Fruit fly (Drosophila melanogaster) whole organism, embryonic: ENCODE measurements around the gene Crg-1.

Source experiments
- Bteb2 ChIP-seq: fragments of 200-800 bp; sonication (Bioruptor generic); optimal IDR thresholded peaks from 2 replicates; lab custom pipeline; 2016; ENCODE audit warnings: missing biosample characterization, missing genetic modification characterization
- CG10321 ChIP-seq: fragments of 200-800 bp; sonication (Bioruptor generic); IDR thresholded peaks from 2 replicates; pipeline ENCODE4 v1.3.6; 2022; ENCODE audit warnings: missing biosample characterization, missing genetic modification characterization
- CG10543 ChIP-seq: fragments of 200-800 bp; sonication (Bioruptor generic); optimal IDR thresholded peaks from 3 replicates; lab custom pipeline; 2017; ENCODE audit warnings: missing biosample characterization, mild to moderate bottlenecking, missing genetic modification characterization, moderate library complexity
- CG10979 ChIP-seq: fragments of 200-800 bp; sonication (Bioruptor generic); optimal IDR thresholded peaks from 2 replicates; lab custom pipeline; 2018; ENCODE audit warnings: missing biosample characterization, mild to moderate bottlenecking, missing genetic modification characterization, moderate library complexity
- CG11093 ChIP-seq: fragments of 200-800 bp; sonication (Bioruptor generic); IDR thresholded peaks from 3 replicates; pipeline ENCODE4 v1.3.6; 2022; ENCODE audit warnings: missing biosample characterization, missing genetic modification characterization
- CG13287 ChIP-seq: fragments of 200-800 bp; sonication (Bioruptor generic); IDR thresholded peaks from 2 replicates; pipeline ENCODE4 v1.3.6; 2022; ENCODE audit warnings: missing biosample characterization, missing genetic modification characterization; ENCODE audit not compliant: partially characterized antibody
- CG13624 ChIP-seq: fragments of 200-800 bp; sonication (Bioruptor generic); optimal IDR thresholded peaks from 2 replicates; lab custom pipeline; 2016; ENCODE audit warnings: missing biosample characterization, missing genetic modification characterization
- CG15479 ChIP-seq: fragments of 200-800 bp; sonication (Bioruptor generic); optimal IDR thresholded peaks from 3 replicates; lab custom pipeline; 2019; ENCODE audit warnings: missing biosample characterization, mild to moderate bottlenecking, missing genetic modification characterization, moderate library complexity
- CG17361 ChIP-seq: fragments of 200-800 bp; sonication (Bioruptor generic); IDR thresholded peaks from 3 replicates; pipeline ENCODE4 v1.3.6; 2022; ENCODE audit warnings: missing biosample characterization, missing genetic modification characterization
- CG18262 ChIP-seq: fragments of 200-800 bp; optimal IDR thresholded peaks from 3 replicates; lab custom pipeline; 2019; ENCODE audit warnings: missing biosample characterization, mild to moderate bottlenecking, missing genetic modification characterization, moderate library complexity
- CG18476 ChIP-seq: fragments of 200-800 bp; sonication (Bioruptor generic); optimal IDR thresholded peaks from 2 replicates; lab custom pipeline; 2016; ENCODE audit warnings: missing biosample characterization, mild to moderate bottlenecking, missing genetic modification characterization
- CG18599 ChIP-seq: fragments of 200-800 bp; sonication (Bioruptor generic); optimal IDR thresholded peaks from 3 replicates; lab custom pipeline; 2017; ENCODE audit warnings: missing biosample characterization, missing genetic modification characterization, mild to moderate bottlenecking, moderate library complexity, missing genetic modification reagents
- CG2678 ChIP-seq: fragments of 200-800 bp; sonication (Bioruptor generic); optimal IDR thresholded peaks from 3 replicates; lab custom pipeline; 2019; ENCODE audit warnings: missing biosample characterization, mild to moderate bottlenecking, missing genetic modification characterization, moderate library complexity
- CG3407 ChIP-seq: fragments of 200-800 bp; sonication (Bioruptor generic); optimal IDR thresholded peaks from 2 replicates; lab custom pipeline; 2018; ENCODE audit warnings: missing biosample characterization, mild to moderate bottlenecking, missing genetic modification characterization
- CG3726 ChIP-seq: fragments of 200-800 bp; sonication (Bioruptor generic); IDR thresholded peaks from 3 replicates; pipeline ENCODE4, ENCODE4 v1.3.6; 2022; ENCODE audit warnings: missing biosample characterization, missing genetic modification characterization
- CG4360 ChIP-seq: fragments of 200-800 bp; sonication (Bioruptor generic); IDR thresholded peaks from 2 replicates; pipeline ENCODE4 v1.3.6; 2022; ENCODE audit warnings: missing biosample characterization, missing genetic modification characterization
- CG7928 ChIP-seq: fragments of 200-800 bp; sonication (Bioruptor generic); optimal IDR thresholded peaks from 2 replicates; lab custom pipeline; 2017; ENCODE audit warnings: missing biosample characterization, mild to moderate bottlenecking, missing genetic modification characterization
- CG8944 ChIP-seq: fragments of 200-800 bp; sonication (Bioruptor generic); optimal IDR thresholded peaks from 3 replicates; lab custom pipeline; 2016; ENCODE audit warnings: missing biosample characterization, missing genetic modification characterization
- CG9876 ChIP-seq: fragments of 200-800 bp; sonication (Bioruptor generic); optimal IDR thresholded peaks from 2 replicates; lab custom pipeline; 2016; ENCODE audit warnings: missing biosample characterization, missing genetic modification characterization
- Deaf1 ChIP-seq: fragments of 200-800 bp; optimal IDR thresholded peaks from 3 replicates; lab custom pipeline; 2019; ENCODE audit warnings: missing biosample characterization, mild to moderate bottlenecking, missing genetic modification characterization, moderate library complexity
- Dip2 ChIP-seq: fragments of 200-800 bp; sonication (Bioruptor generic); IDR thresholded peaks from 2 replicates; pipeline ENCODE4 v1.3.6; 2022; ENCODE audit warnings: missing biosample characterization, missing genetic modification characterization
- H15 ChIP-seq: fragments of 200-800 bp; sonication (Bioruptor generic); IDR thresholded peaks from 3 replicates; pipeline ENCODE4 v1.3.6; 2022; ENCODE audit warnings: missing biosample characterization, missing genetic modification characterization
- HLH3B ChIP-seq: fragments of 200-800 bp; sonication (Bioruptor generic); IDR thresholded peaks from 2 replicates; pipeline ENCODE4 v1.3.6; 2022; ENCODE audit warnings: missing biosample characterization, missing genetic modification characterization
- Hey ChIP-seq: fragments of 200-800 bp; sonication (Bioruptor generic); optimal IDR thresholded peaks from 3 replicates; lab custom pipeline; 2018; ENCODE audit warnings: missing biosample characterization, mild to moderate bottlenecking, missing genetic modification characterization
- Med ChIP-seq: fragments of 200-800 bp; sonication (Bioruptor generic); peaks from one replicate; lab custom pipeline; 2016; ENCODE audit warnings: missing biosample characterization, missing genetic modification characterization, mild to moderate bottlenecking, inconsistent platforms, moderate library complexity
- Nf-YA ChIP-seq: fragments of 200-800 bp; sonication (Bioruptor generic); IDR thresholded peaks from 2 replicates; pipeline ENCODE4 v1.3.6; 2022; ENCODE audit warnings: missing biosample characterization, missing genetic modification characterization
- abd-A ChIP-seq: fragments of 200-800 bp; sonication (Bioruptor generic); optimal IDR thresholded peaks from 3 replicates; lab custom pipeline; 2019; ENCODE audit warnings: missing biosample characterization, mild to moderate bottlenecking, missing genetic modification characterization, moderate library complexity
- ap ChIP-seq: fragments of 200-800 bp; sonication (Bioruptor generic); IDR thresholded peaks from 2 replicates; pipeline ENCODE4 v1.3.6; 2022; ENCODE audit warnings: missing biosample characterization, missing genetic modification characterization
- ash1 ChIP-seq: fragments of 200-800 bp; sonication (Bioruptor generic); optimal IDR thresholded peaks from 2 replicates; lab custom pipeline; 2018; ENCODE audit warnings: missing biosample characterization, mild to moderate bottlenecking, missing genetic modification characterization
- az2 ChIP-seq: fragments of 200-800 bp; sonication (Bioruptor generic); optimal IDR thresholded peaks from 3 replicates; lab custom pipeline; 2016; ENCODE audit warnings: missing biosample characterization, missing genetic modification characterization
- crol ChIP-seq: fragments of 200-800 bp; sonication (Bioruptor generic); IDR thresholded peaks from 2 replicates; pipeline ENCODE4 v1.3.6; 2022; ENCODE audit warnings: missing biosample characterization, missing genetic modification characterization
- danr ChIP-seq: fragments of 200-800 bp; sonication (Bioruptor generic); IDR thresholded peaks from 2 replicates; pipeline ENCODE4 v1.3.6; 2022; ENCODE audit warnings: missing biosample characterization, missing genetic modification characterization
- dati ChIP-seq: fragments of 200-800 bp; sonication (Bioruptor generic); IDR thresholded peaks from 2 replicates; pipeline ENCODE4 v1.3.6; 2022; ENCODE audit warnings: missing biosample characterization, missing genetic modification characterization
- dysf ChIP-seq: fragments of 200-800 bp; sonication (Bioruptor generic); IDR thresholded peaks from 3 replicates; pipeline ENCODE4 v1.3.6; 2022; ENCODE audit warnings: missing biosample characterization, missing genetic modification characterization
- lbe ChIP-seq: fragments of 200-800 bp; sonication (Bioruptor generic); optimal IDR thresholded peaks from 2 replicates; lab custom pipeline; 2016; ENCODE audit warnings: missing biosample characterization, mild to moderate bottlenecking, missing genetic modification characterization
- nmo ChIP-seq: fragments of 200-800 bp; sonication (Bioruptor generic); optimal IDR thresholded peaks from 2 replicates; lab custom pipeline; 2018; ENCODE audit warnings: missing biosample characterization, mild to moderate bottlenecking, missing genetic modification characterization, moderate library complexity
- row ChIP-seq: fragments of 200-800 bp; sonication (Bioruptor generic); IDR thresholded peaks from 3 replicates; pipeline ENCODE4 v1.3.6; 2022; ENCODE audit warnings: missing biosample characterization, missing genetic modification characterization
- sc ChIP-seq, 3 experiments: fragments of >200 bp in 2 of 3; fragments of 200-800 bp in 1 of 3; sonication (Bioruptor generic) in 1 of 3; optimal IDR thresholded peaks; 2 replicates in 2 of 3; 3 replicates in 1 of 3; lab custom pipeline; 2017; ENCODE audit warnings: mild to moderate bottlenecking in 1 of 3, missing biosample characterization in 1 of 3, missing genetic modification characterization in 1 of 3, missing genetic modification reagents in 1 of 3
- sens ChIP-seq: fragments of 200-800 bp; sonication (Bioruptor generic); peaks from one replicate; lab custom pipeline; 2016; ENCODE audit warnings: missing biosample characterization, missing genetic modification characterization
- stwl ChIP-seq: fragments of 200-800 bp; sonication (Bioruptor generic); optimal IDR thresholded peaks from 3 replicates; lab custom pipeline; 2018; ENCODE audit warnings: missing biosample characterization, mild to moderate bottlenecking, missing genetic modification characterization, moderate library complexity
- tup ChIP-seq: fragments of 200-800 bp; sonication (Bioruptor generic); optimal IDR thresholded peaks from 2 replicates; lab custom pipeline; 2016; ENCODE audit warnings: missing biosample characterization, mild to moderate bottlenecking, missing genetic modification characterization, moderate library complexity
- wek ChIP-seq: fragments of 200-800 bp; sonication (Bioruptor generic); optimal IDR thresholded peaks from 3 replicates; lab custom pipeline; 2018; ENCODE audit warnings: missing biosample characterization, mild to moderate bottlenecking, missing genetic modification characterization, moderate library complexity
- wor ChIP-seq: fragments of 200-800 bp; sonication (Bioruptor generic); IDR thresholded peaks from 2 replicates; pipeline ENCODE4 v1.3.6; 2022; ENCODE audit warnings: missing biosample characterization, missing genetic modification characterization
- z ChIP-seq: fragments of 200-800 bp; sonication (Bioruptor generic); IDR thresholded peaks from 3 replicates; pipeline ENCODE4 v1.3.6; 2022; ENCODE audit warnings: missing biosample characterization, missing genetic modification characterization

Gene Crg-1

DNA sequence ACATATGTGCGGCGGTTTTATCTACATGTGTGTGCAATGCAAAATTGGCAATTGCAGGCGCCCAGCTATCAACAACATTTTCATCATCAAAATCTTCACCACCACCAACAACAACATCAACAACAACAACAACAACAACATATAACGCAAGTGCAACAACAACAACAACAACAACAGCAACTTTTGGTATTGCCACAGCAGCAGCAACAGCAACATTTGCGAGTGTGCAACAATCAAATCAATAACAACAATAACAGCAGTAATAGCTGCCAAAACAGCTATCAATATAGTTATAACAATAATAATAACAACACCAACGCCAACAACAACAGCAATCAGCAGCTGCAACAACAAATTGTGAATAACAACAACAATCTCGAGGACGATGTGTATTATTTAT lies 30.6 kb upstream of the Crg-1 start:
- TF ChIP-seq sc (optimal IDR thresholded peaks at IDR 0.05; lab: Kevin White, UChicago), result no peak
- no peak for TF ChIP-seq sc (GFP tag; optimal IDR thresholded peaks at IDR 0.05; lab: Kevin White, UChicago)
- peak; percentile 66 for TF ChIP-seq CG4360 (GFP tag; lab: Robert Waterston, UW)

DNA sequence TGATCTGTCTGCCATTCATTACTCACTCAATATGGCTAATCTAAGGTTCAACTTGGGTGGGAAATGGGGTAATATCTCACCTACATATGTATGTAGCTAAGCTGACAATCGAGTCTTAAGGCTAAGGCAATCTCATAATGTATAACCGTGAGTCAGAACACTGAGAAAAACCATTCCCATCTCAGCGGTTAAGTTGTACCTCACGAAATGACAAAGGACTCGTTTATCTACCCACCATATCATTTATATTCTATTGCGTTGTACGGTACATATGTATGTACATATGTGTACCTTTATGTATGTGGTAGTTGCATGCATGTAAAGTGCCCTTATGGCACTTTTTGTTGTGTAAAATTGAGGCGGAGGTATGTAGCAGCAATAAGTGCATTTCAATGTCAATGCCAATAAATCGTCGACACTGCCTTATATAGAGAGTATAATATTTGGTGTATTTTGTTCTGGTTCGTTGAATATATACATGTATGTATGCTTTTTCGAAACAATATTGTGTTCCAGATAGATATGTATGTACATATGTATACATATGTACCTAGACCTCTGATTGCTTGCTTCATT lies 30.0 kb upstream of the Crg-1 start:
- no peak for TF ChIP-seq dati (GFP tag; lab: Robert Waterston, UW)
- peak; percentile 60 for TF ChIP-seq sens
- TF ChIP-seq CG2678 (tag; lab: Kevin White, UChicago), result no peak
- TF ChIP-seq Med (GFP tag; lab: Kevin White, UChicago), result peak; percentile 55
- no peak for TF ChIP-seq CG11093 (GFP tag; lab: Robert Waterston, UW)

DNA sequence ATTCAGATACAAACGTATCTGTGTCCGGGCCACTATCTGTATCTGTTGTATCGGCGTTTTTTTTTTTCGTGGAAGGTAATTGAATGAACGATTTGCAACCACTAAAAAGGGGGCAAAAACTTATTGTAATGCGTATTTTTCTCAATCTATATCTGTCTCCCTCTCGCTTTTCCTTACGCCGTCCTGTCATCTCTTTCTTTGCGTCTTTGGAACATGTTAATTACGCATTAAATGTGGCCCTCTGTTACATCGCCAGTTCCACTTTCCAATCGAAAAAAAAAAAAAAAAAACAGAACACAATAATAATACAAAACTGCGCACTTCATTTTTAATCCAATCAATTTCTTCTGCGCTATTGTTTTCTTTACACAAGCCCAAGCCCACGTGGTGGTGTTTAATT lies 28.8 kb upstream of the Crg-1 start:
- TF ChIP-seq CG18262 (tag; lab: Kevin White, UChicago) (no peak), dysf (no peak), CG3726 (no peak), CG10321 (GFP tag; lab: Robert Waterston, UW) (0 out of 2 replicates have a peak, but pooled peaks have one; percentile 53), ash1 (GFP tag; lab: Kevin White, UChicago) (no peak), CG10543 (GFP tag; lab: Kevin White, UChicago) (no peak), H15 (GFP tag; lab: Robert Waterston, UW) (no peak), CG7928 (GFP tag; lab: Kevin White, UChicago) (no peak), wek (no peak), tup (GFP tag; lab: Kevin White, UChicago) (no peak), CG13624 (GFP tag; lab: Kevin White, UChicago) (peak; percentile 67), CG18476 (GFP tag; lab: Kevin White, UChicago) (no peak)
- TF ChIP-seq, all 482 proteins: peak for 2

DNA sequence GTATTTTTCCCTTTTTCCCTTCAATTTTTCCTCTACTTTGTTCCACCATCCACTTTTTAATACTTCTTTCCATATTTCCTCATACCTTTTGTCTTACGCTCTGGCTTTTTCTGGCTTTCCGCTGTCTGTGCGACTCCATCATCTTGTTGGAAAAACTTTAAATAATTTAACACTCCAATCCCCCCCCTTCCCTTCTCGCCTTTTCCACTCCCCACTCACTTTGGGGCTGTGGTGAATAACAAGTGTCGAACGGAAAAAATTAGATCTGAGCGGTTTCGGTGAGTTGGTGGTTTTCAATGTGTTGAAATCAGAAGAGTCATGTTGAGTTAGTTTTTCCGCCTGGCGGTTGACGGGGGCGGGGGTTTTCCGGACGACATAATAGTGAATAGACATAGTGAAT lies 25.9 kb upstream of the Crg-1 start:
- TF ChIP-seq crol (GFP tag; lab: Robert Waterston, UW), result peak; percentile 63
- peak; percentile 67 for TF ChIP-seq abd-A (tag; lab: Kevin White, UChicago)
- TF ChIP-seq z (GFP tag; lab: Robert Waterston, UW), result peak; percentile 58; the same call in 1 of the 3 replicates
- no peak for TF ChIP-seq CG3407 (GFP tag; lab: Kevin White, UChicago)
- no peak for TF ChIP-seq ap
- no peak for TF ChIP-seq CG10321 (GFP tag; lab: Robert Waterston, UW)
- TF ChIP-seq nmo, result no peak
- TF ChIP-seq Deaf1, result peak; percentile 39
- no peak for TF ChIP-seq Hey (tag; lab: Kevin White, UChicago)

DNA sequence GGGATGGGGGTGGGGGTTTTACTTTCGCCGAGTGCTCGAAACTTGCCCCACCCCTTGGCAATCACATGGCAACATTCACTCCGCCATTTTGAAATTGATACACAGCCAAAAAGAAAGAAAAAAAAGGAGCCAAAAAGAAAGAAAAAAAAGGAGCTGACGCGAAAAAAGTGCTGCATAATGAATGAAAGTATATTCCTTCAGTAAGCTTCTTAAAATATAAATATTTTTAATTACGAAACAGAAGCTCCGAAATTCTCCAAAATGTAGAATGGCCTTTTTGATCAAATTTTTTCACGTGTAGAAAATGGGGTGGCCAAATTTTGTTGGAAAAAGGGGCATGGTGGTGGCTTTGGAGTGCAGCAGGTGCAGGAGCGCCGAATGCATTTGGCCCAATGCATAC lies 24.8 kb upstream of the Crg-1 start:
- TF ChIP-seq Bteb2 (GFP tag; lab: Kevin White, UChicago) (no peak), danr (GFP tag; lab: Robert Waterston, UW) (peak; percentile 16; the same call in 1 of the 2 replicates), CG13287 (no peak), wor (GFP tag; lab: Robert Waterston, UW) (0 out of 2 replicates have a peak, but pooled peaks have one; percentile 11), CG8944 (GFP tag; lab: Kevin White, UChicago) (no peak), CG9876 (GFP tag; lab: Kevin White, UChicago) (no peak), CG18599 (GFP tag; lab: Kevin White, UChicago) (peak; percentile 59), HLH3B (GFP tag; lab: Robert Waterston, UW) (peak; percentile 26; the same call in 1 of the 2 replicates), Nf-YA (GFP tag; lab: Robert Waterston, UW) (no peak; the same call in 1 of the 2 replicates), z (GFP tag; lab: Robert Waterston, UW) (no peak), row (GFP tag; lab: Robert Waterston, UW) (peak; percentile 53), CG17361 (GFP tag; lab: Robert Waterston, UW) (0 out of 3 replicates have a peak, but pooled peaks have one; percentile 40), stwl (tag; lab: Kevin White, UChicago) (no peak), lbe (no peak), CG15479 (no peak), Dip2 (GFP tag; lab: Robert Waterston, UW) (no peak), az2 (GFP tag; lab: Kevin White, UChicago) (peak; percentile 7), CG10979 (peak; percentile 56)
